Fruit fly (Drosophila melanogaster) whole organism, embryonic: ENCODE results near the gene Cyp4ac3.

Experiments
- Abd-B ChIP-seq: fragments of 200-800 bp; sonication (Bioruptor generic); optimal IDR thresholded peaks from 2 replicates; lab custom pipeline; 2018; ENCODE audit warnings: missing biosample characterization, mild to moderate bottlenecking, missing genetic modification characterization, moderate library complexity
- Atf3 ChIP-seq: fragments of 200-800 bp; sonication (Bioruptor generic); optimal IDR thresholded peaks from 3 replicates; lab custom pipeline; 2016; ENCODE audit warnings: missing biosample characterization, missing genetic modification characterization
- Awh ChIP-seq: fragments of 200-800 bp; sonication (Bioruptor generic); IDR thresholded peaks from 2 replicates; pipeline ENCODE4, ENCODE4 v1.3.6; 2022; ENCODE audit warnings: missing biosample characterization, missing genetic modification characterization
- B-H2 ChIP-seq: fragments of 200-800 bp; sonication (Bioruptor generic); optimal IDR thresholded peaks from 2 replicates; lab custom pipeline; 2018; ENCODE audit warnings: missing biosample characterization, mild to moderate bottlenecking, missing genetic modification characterization
- Bgb ChIP-seq: fragments of 200-800 bp; sonication (Bioruptor generic); IDR thresholded peaks from 2 replicates; pipeline ENCODE4 v1.3.6; 2022; ENCODE audit warnings: missing biosample characterization, missing genetic modification characterization; ENCODE audit not compliant: partially characterized antibody
- Bteb2 ChIP-seq: fragments of 200-800 bp; sonication (Bioruptor generic); optimal IDR thresholded peaks from 2 replicates; lab custom pipeline; 2016; ENCODE audit warnings: missing biosample characterization, missing genetic modification characterization
- CG10274 ChIP-seq: fragments of 200-800 bp; sonication (Bioruptor generic); optimal IDR thresholded peaks from 3 replicates; lab custom pipeline; 2017; ENCODE audit warnings: missing biosample characterization, mild to moderate bottlenecking, missing genetic modification characterization
- CG11504 ChIP-seq: fragments of 200-800 bp; sonication (Bioruptor generic); optimal IDR thresholded peaks from 3 replicates; lab custom pipeline; 2019; ENCODE audit warnings: missing biosample characterization, mild to moderate bottlenecking, missing genetic modification characterization, moderate library complexity
- CG12769 ChIP-seq: fragments of 200-800 bp; sonication (Bioruptor generic); optimal IDR thresholded peaks from 2 replicates; lab custom pipeline; 2019; ENCODE audit warnings: missing biosample characterization, mild to moderate bottlenecking, missing genetic modification characterization, moderate library complexity
- CG13424 ChIP-seq: fragments of 200-800 bp; sonication (Bioruptor generic); optimal IDR thresholded peaks from 2 replicates; lab custom pipeline; 2019; ENCODE audit warnings: missing biosample characterization, mild to moderate bottlenecking, missing genetic modification characterization, moderate library complexity
- CG13894 ChIP-seq: fragments of 200-800 bp; sonication (Bioruptor generic); optimal IDR thresholded peaks from 3 replicates; lab custom pipeline; 2018; ENCODE audit warnings: missing biosample characterization, mild to moderate bottlenecking, missing genetic modification characterization, moderate library complexity
- CG14441 ChIP-seq: fragments of 200-800 bp; sonication (Bioruptor generic); IDR thresholded peaks from 2 replicates; pipeline ENCODE4 v1.3.6; 2022; ENCODE audit warnings: missing biosample characterization, missing genetic modification characterization
- CG15269 ChIP-seq: fragments of 200-800 bp; sonication (Bioruptor generic); optimal IDR thresholded peaks from 2 replicates; lab custom pipeline; 2018; ENCODE audit warnings: missing biosample characterization, mild to moderate bottlenecking, missing genetic modification characterization, moderate library complexity
- CG17361 ChIP-seq: fragments of 200-800 bp; sonication (Bioruptor generic); IDR thresholded peaks from 3 replicates; pipeline ENCODE4 v1.3.6; 2022; ENCODE audit warnings: missing biosample characterization, missing genetic modification characterization
- CG17385 ChIP-seq: fragments of 200-800 bp; sonication (Bioruptor generic); optimal IDR thresholded peaks from 3 replicates; lab custom pipeline; 2018; ENCODE audit warnings: missing biosample characterization, mild to moderate bottlenecking, missing genetic modification characterization
- CG2875 ChIP-seq: fragments of 200-800 bp; sonication (Bioruptor generic); optimal IDR thresholded peaks from 2 replicates; lab custom pipeline; 2017; ENCODE audit warnings: missing biosample characterization, mild to moderate bottlenecking, missing genetic modification characterization, missing genetic modification reagents
- CG3065 ChIP-seq: fragments of 200-800 bp; sonication (Bioruptor generic); optimal IDR thresholded peaks from 2 replicates; lab custom pipeline; 2016; ENCODE audit warnings: missing biosample characterization, missing genetic modification characterization
- CG31224 ChIP-seq: fragments of 200-800 bp; sonication (Bioruptor generic); IDR thresholded peaks from 2 replicates; pipeline ENCODE4 v1.3.6; 2022; ENCODE audit warnings: missing biosample characterization, missing genetic modification characterization
- CG31365 ChIP-seq: fragments of 200-800 bp; sonication (Bioruptor generic); optimal IDR thresholded peaks from 2 replicates; lab custom pipeline; 2018; ENCODE audit warnings: missing biosample characterization, mild to moderate bottlenecking, missing genetic modification characterization
- CG34422 ChIP-seq: fragments of 200-800 bp; sonication (Bioruptor generic); IDR thresholded peaks from 3 replicates; pipeline ENCODE4 v1.3.6; 2022; ENCODE audit warnings: missing biosample characterization, missing genetic modification characterization
- CG8359 ChIP-seq: fragments of 200-800 bp; sonication (Bioruptor generic); optimal IDR thresholded peaks from 2 replicates; lab custom pipeline; 2017; ENCODE audit warnings: missing biosample characterization, mild to moderate bottlenecking, missing genetic modification characterization, borderline replicate concordance
- CoRest ChIP-seq: fragments of 200-800 bp; sonication (Bioruptor generic); optimal IDR thresholded peaks from 3 replicates; lab custom pipeline; 2018; ENCODE audit warnings: missing biosample characterization, mild to moderate bottlenecking, missing genetic modification characterization, moderate library complexity
- Dbx ChIP-seq: fragments of 200-800 bp; sonication (Bioruptor generic); IDR thresholded peaks from 3 replicates; pipeline ENCODE4 v1.3.6; 2022; ENCODE audit warnings: missing biosample characterization, missing genetic modification characterization
- Dip2 ChIP-seq: fragments of 200-800 bp; sonication (Bioruptor generic); IDR thresholded peaks from 2 replicates; pipeline ENCODE4 v1.3.6; 2022; ENCODE audit warnings: missing biosample characterization, missing genetic modification characterization
- HLH4C ChIP-seq: fragments of 200-800 bp; sonication (Bioruptor generic); IDR thresholded peaks from 3 replicates; pipeline ENCODE4 v1.3.6; 2022; ENCODE audit warnings: missing biosample characterization, missing genetic modification characterization; ENCODE audit not compliant: partially characterized antibody
- HmgD ChIP-seq: fragments of 200-800 bp; sonication (Bioruptor generic); optimal IDR thresholded peaks from 3 replicates; lab custom pipeline; 2016; ENCODE audit warnings: missing biosample characterization, missing genetic modification characterization
- Hr39 ChIP-seq: fragments of >200 bp; optimal IDR thresholded peaks from 2 replicates; lab custom pipeline; 2017
- Hr78 ChIP-seq, 2 experiments: fragments of 200-800 bp in 1 of 2; fragments of >200 bp in 1 of 2; sonication (Bioruptor generic) in 1 of 2; optimal IDR thresholded peaks; 2 replicates each; lab custom pipeline; 2017 to 2019; ENCODE audit warnings: missing biosample characterization in 2 of 2, missing genetic modification characterization in 2 of 2, mild to moderate bottlenecking in 1 of 2, moderate library complexity in 1 of 2
- Med ChIP-seq: fragments of 200-800 bp; sonication (Bioruptor generic); peaks from one replicate; lab custom pipeline; 2016; ENCODE audit warnings: missing biosample characterization, missing genetic modification characterization, mild to moderate bottlenecking, inconsistent platforms, moderate library complexity
- Mes4 ChIP-seq: fragments of 200-800 bp; sonication (Bioruptor generic); optimal IDR thresholded peaks from 2 replicates; lab custom pipeline; 2016; ENCODE audit warnings: missing biosample characterization, missing genetic modification characterization
- Stat92E ChIP-seq, 3 experiments: fragments of >200 bp in 2 of 3; fragments of 200-800 bp in 1 of 3; sonication (Bioruptor generic) in 1 of 3; optimal IDR thresholded peaks; 2 replicates each; lab custom pipeline; 2017 to 2019; ENCODE audit warnings: missing biosample characterization in 3 of 3, missing genetic modification characterization in 3 of 3, mild to moderate bottlenecking in 1 of 3, moderate library complexity in 1 of 3
- Xrp1 ChIP-seq: fragments of 200-800 bp; sonication (Bioruptor generic); IDR thresholded peaks from 2 replicates; pipeline ENCODE4 v1.3.6; 2022; ENCODE audit warnings: missing biosample characterization, missing genetic modification characterization
- abd-A ChIP-seq: fragments of 200-800 bp; sonication (Bioruptor generic); optimal IDR thresholded peaks from 3 replicates; lab custom pipeline; 2019; ENCODE audit warnings: missing biosample characterization, mild to moderate bottlenecking, missing genetic modification characterization, moderate library complexity
- ara ChIP-seq: fragments of 200-800 bp; sonication (Bioruptor generic); IDR thresholded peaks from 2 replicates; pipeline ENCODE4 v1.3.6; 2022; ENCODE audit warnings: missing biosample characterization, missing genetic modification characterization
- cad ChIP-seq: fragments of >200 bp; optimal IDR thresholded peaks from 2 replicates; lab custom pipeline; 2017; ENCODE audit warnings: missing biosample characterization, missing genetic modification characterization
- chinmo ChIP-seq: fragments of 200-800 bp; sonication (Bioruptor generic); IDR thresholded peaks from 4 replicates; pipeline ENCODE4 v1.3.6; 2022; ENCODE audit warnings: missing biosample characterization, missing genetic modification characterization; ENCODE audit not compliant: partially characterized antibody
- hth ChIP-seq: fragments of >200 bp; optimal IDR thresholded peaks from 2 replicates; lab custom pipeline; 2017; ENCODE audit warnings: inconsistent platforms
- lab ChIP-seq: fragments of 200-800 bp; sonication (Bioruptor generic); optimal IDR thresholded peaks from 3 replicates; lab custom pipeline; 2017; ENCODE audit warnings: missing biosample characterization, missing genetic modification characterization, mild to moderate bottlenecking, moderate library complexity, missing genetic modification reagents
- lov ChIP-seq, 2 experiments: fragments of 200-800 bp in 1 of 2; fragments of >200 bp in 1 of 2; sonication (Bioruptor generic) in 1 of 2; IDR thresholded peaks in 1 of 2; optimal IDR thresholded peaks in 1 of 2; 2 replicates in 1 of 2; 3 replicates in 1 of 2; pipeline versions ENCODE4 v1.3.6 to Lab custom; 2017 to 2022; ENCODE audit warnings: missing biosample characterization in 1 of 2, missing genetic modification characterization in 1 of 2
- oc ChIP-seq: fragments of 200-800 bp; sonication (Bioruptor generic); optimal IDR thresholded peaks from 2 replicates; lab custom pipeline; 2018; ENCODE audit warnings: missing biosample characterization, mild to moderate bottlenecking, missing genetic modification characterization, moderate library complexity
- org-1 ChIP-seq: fragments of 200-800 bp; sonication (Bioruptor generic); optimal IDR thresholded peaks from 2 replicates; lab custom pipeline; 2017; ENCODE audit warnings: missing biosample characterization, missing genetic modification characterization
- pzg ChIP-seq: fragments of 200-800 bp; sonication (Bioruptor generic); optimal IDR thresholded peaks from 3 replicates; lab custom pipeline; 2018; ENCODE audit warnings: missing biosample characterization, mild to moderate bottlenecking, missing genetic modification characterization, moderate library complexity
- vvl ChIP-seq: fragments of 200-800 bp; sonication (Bioruptor generic); IDR thresholded peaks from 2 replicates; pipeline ENCODE4 v1.3.6; 2022; ENCODE audit warnings: missing biosample characterization, missing genetic modification characterization

Gene Cyp4ac3

dm6 chr2L:5259076-5259843, 9.0 kb upstream of the Cyp4ac3 start:
- peak; percentile 20; the same call in 1 of the 2 replicates for TF ChIP-seq vvl (GFP tag; lab: Robert Waterston, UW)
- no peak for TF ChIP-seq CG31224 (GFP tag; lab: Robert Waterston, UW)
- TF ChIP-seq cad = peak; percentile 20
- peak; percentile 59 for TF ChIP-seq CG15269 (tag; lab: Kevin White, UChicago)
- peak; percentile 25 for TF ChIP-seq CG12769 (tag; lab: Kevin White, UChicago)
- no peak for TF ChIP-seq CG3065 (GFP tag; lab: Kevin White, UChicago)
- peak; percentile 62 for TF ChIP-seq Med (GFP tag; lab: Kevin White, UChicago)
- TF ChIP-seq oc (tag; lab: Kevin White, UChicago) = peak; percentile 83
- TF ChIP-seq lab (GFP tag; lab: Kevin White, UChicago) = no peak
- peak; percentile 15 for TF ChIP-seq CG11504
- TF ChIP-seq Stat92E (GFP tag; optimal IDR thresholded peaks at IDR 0.05; lab: Kevin White, UChicago) = peak in 1 of 3 experiments; percentile 35
- TF ChIP-seq Abd-B = peak; percentile 16
- TF ChIP-seq HLH4C = 0 out of 3 replicates have a peak, but pooled peaks have one; percentile 26
- no peak for TF ChIP-seq Hr39 (lab: Kevin White, UChicago)
- TF ChIP-seq ara (GFP tag; lab: Robert Waterston, UW) = 0 out of 2 replicates have a peak, but pooled peaks have one; percentile 6
- TF ChIP-seq CG34422 (GFP tag; lab: Robert Waterston, UW) = no peak
- peak; percentile 97 for TF ChIP-seq CG8359 (GFP tag; lab: Kevin White, UChicago)
- 0 out of 3 replicates have a peak, but pooled peaks have one; percentile 11 for TF ChIP-seq CG17361 (GFP tag; lab: Robert Waterston, UW)
- TF ChIP-seq Awh (GFP tag; lab: Robert Waterston, UW) = peak; percentile 32; the same call in 1 of the 2 replicates
- peak; percentile 27 for TF ChIP-seq CG13894
- peak; percentile 86 for TF ChIP-seq abd-A (tag; lab: Kevin White, UChicago)

dm6 chr2L:5260267-5260666, 8.0 kb upstream of the Cyp4ac3 start:
- TF ChIP-seq CG8359 (GFP tag; lab: Kevin White, UChicago) (peak; percentile 20), chinmo (GFP tag; lab: Robert Waterston, UW) (0 out of 4 replicates have a peak, but pooled peaks have one; percentile 10), Xrp1 (0 out of 2 replicates have a peak, but pooled peaks have one; percentile 5), CG10274 (GFP tag; lab: Kevin White, UChicago) (no peak), Dip2 (GFP tag; lab: Robert Waterston, UW) (no peak), oc (tag; lab: Kevin White, UChicago) (peak; percentile 93), abd-A (tag; lab: Kevin White, UChicago) (peak; percentile 42)

dm6 chr2L:5261223-5261984, 6.9 kb upstream of the Cyp4ac3 start:
- TF ChIP-seq CG13424 (tag; lab: Kevin White, UChicago) = no peak
- no peak for TF ChIP-seq Dbx (GFP tag; lab: Robert Waterston, UW)
- TF ChIP-seq pzg (GFP tag; lab: Kevin White, UChicago) = no peak
- TF ChIP-seq org-1 (GFP tag; lab: Kevin White, UChicago) = peak; percentile 1
- TF ChIP-seq CoRest (tag; lab: Kevin White, UChicago) = peak; percentile 7
- TF ChIP-seq Hr78 (GFP tag; optimal IDR thresholded peaks at IDR 0.05; lab: Kevin White, UChicago) = no peak
- TF ChIP-seq Mes4 (GFP tag; lab: Kevin White, UChicago) = peak; percentile 45
- no peak for TF ChIP-seq hth (lab: Kevin White, UChicago)
- no peak for TF ChIP-seq CG31365 (tag; lab: Kevin White, UChicago)
- TF ChIP-seq HmgD = no peak
- TF ChIP-seq CG17385 = no peak
- TF ChIP-seq CG14441 (GFP tag; lab: Robert Waterston, UW) = no peak
- TF ChIP-seq CG2875 (GFP tag; lab: Kevin White, UChicago) = peak; percentile 30
- no peak for TF ChIP-seq lov (optimal IDR thresholded peaks at IDR 0.05; lab: Kevin White, UChicago)
- TF ChIP-seq lov (GFP tag; IDR thresholded peaks at IDR 0.05; lab: Robert Waterston, UW) = no peak
- no peak for TF ChIP-seq B-H2 (GFP tag; lab: Kevin White, UChicago)
- TF ChIP-seq Bgb (GFP tag; lab: Robert Waterston, UW) = no peak
- TF ChIP-seq Bteb2 (GFP tag; lab: Kevin White, UChicago) = no peak
- TF ChIP-seq Atf3 (GFP tag; lab: Kevin White, UChicago) = no peak
